Fruit fly (Drosophila melanogaster) whole organism, embryonic: ENCODE measurements around the gene TwdlC.

Source experiments
- Antp ChIP-seq: fragments of 200-800 bp; sonication (Bioruptor generic); optimal IDR thresholded peaks from 3 replicates; lab custom pipeline; 2016; ENCODE audit warnings: missing biosample characterization, missing genetic modification characterization
- Awh ChIP-seq: fragments of 200-800 bp; sonication (Bioruptor generic); IDR thresholded peaks from 2 replicates; pipeline ENCODE4, ENCODE4 v1.3.6; 2022; ENCODE audit warnings: missing biosample characterization, missing genetic modification characterization
- B-H1 ChIP-seq: fragments of 200-800 bp; sonication (Bioruptor generic); IDR thresholded peaks from 3 replicates; pipeline ENCODE4 v1.3.6; 2022; ENCODE audit warnings: missing biosample characterization, missing genetic modification characterization
- CG10654 ChIP-seq: fragments of 200-800 bp; sonication (Bioruptor generic); optimal IDR thresholded peaks from 2 replicates; lab custom pipeline; 2016; ENCODE audit warnings: missing biosample characterization, missing genetic modification characterization
- CG12769 ChIP-seq: fragments of 200-800 bp; sonication (Bioruptor generic); optimal IDR thresholded peaks from 2 replicates; lab custom pipeline; 2019; ENCODE audit warnings: missing biosample characterization, mild to moderate bottlenecking, missing genetic modification characterization, moderate library complexity
- CG14860 ChIP-seq: fragments of 200-800 bp; sonication (Bioruptor generic); IDR thresholded peaks from 3 replicates; pipeline ENCODE4 v1.3.6; 2022; ENCODE audit warnings: missing biosample characterization, missing genetic modification characterization; ENCODE audit not compliant: partially characterized antibody
- CG1529 ChIP-seq: fragments of 200-800 bp; sonication (Bioruptor generic); optimal IDR thresholded peaks from 3 replicates; lab custom pipeline; 2018; ENCODE audit warnings: missing biosample characterization, missing genetic modification characterization
- CG15696 ChIP-seq: fragments of 200-800 bp; sonication (Bioruptor generic); optimal IDR thresholded peaks from 2 replicates; lab custom pipeline; 2019; ENCODE audit warnings: missing biosample characterization, mild to moderate bottlenecking, missing genetic modification characterization, moderate library complexity
- CG16779 ChIP-seq: fragments of 200-800 bp; sonication (Bioruptor generic); IDR thresholded peaks from 2 replicates; pipeline ENCODE4 v1.3.6; 2022; ENCODE audit warnings: missing biosample characterization, missing genetic modification characterization
- CG30020 ChIP-seq: fragments of 200-800 bp; optimal IDR thresholded peaks from 2 replicates; lab custom pipeline; 2019; ENCODE audit warnings: missing biosample characterization, mild to moderate bottlenecking, missing genetic modification characterization, moderate library complexity
- CG31365 ChIP-seq: fragments of 200-800 bp; sonication (Bioruptor generic); optimal IDR thresholded peaks from 2 replicates; lab custom pipeline; 2018; ENCODE audit warnings: missing biosample characterization, mild to moderate bottlenecking, missing genetic modification characterization
- CG3163 ChIP-seq: fragments of 200-800 bp; sonication (Bioruptor generic); optimal IDR thresholded peaks from 3 replicates; lab custom pipeline; 2016; ENCODE audit warnings: missing biosample characterization, missing genetic modification characterization
- CG34224 ChIP-seq: fragments of 200-800 bp; sonication (Bioruptor generic); IDR thresholded peaks from 3 replicates; pipeline ENCODE4 v1.3.6; 2022; ENCODE audit warnings: missing biosample characterization, missing genetic modification characterization; ENCODE audit not compliant: partially characterized antibody
- CG42726 ChIP-seq: fragments of 200-800 bp; sonication (Bioruptor generic); IDR thresholded peaks from 2 replicates; pipeline ENCODE4 v1.3.6; 2022; ENCODE audit warnings: missing biosample characterization, missing genetic modification characterization; ENCODE audit not compliant: partially characterized antibody
- CG4328 ChIP-seq: fragments of 200-800 bp; sonication (Bioruptor generic); optimal IDR thresholded peaks from 3 replicates; lab custom pipeline; 2017; ENCODE audit warnings: missing biosample characterization, missing genetic modification reagents, missing genetic modification characterization
- CG4707 ChIP-seq: fragments of 200-800 bp; sonication (Bioruptor generic); optimal IDR thresholded peaks from 2 replicates; lab custom pipeline; 2018; ENCODE audit warnings: missing biosample characterization, mild to moderate bottlenecking, missing genetic modification characterization, moderate library complexity
- CG4820 ChIP-seq: fragments of 200-800 bp; sonication (Bioruptor generic); optimal IDR thresholded peaks from 3 replicates; lab custom pipeline; 2016; ENCODE audit warnings: missing biosample characterization, missing genetic modification characterization
- CG6791 ChIP-seq: fragments of 200-800 bp; sonication (Bioruptor generic); IDR thresholded peaks from 3 replicates; pipeline ENCODE4 v1.3.6; 2022; ENCODE audit warnings: missing biosample characterization, missing genetic modification characterization; ENCODE audit not compliant: partially characterized antibody
- CG7271 ChIP-seq: fragments of 200-800 bp; sonication (Bioruptor generic); optimal IDR thresholded peaks from 2 replicates; lab custom pipeline; 2018; ENCODE audit warnings: missing biosample characterization, mild to moderate bottlenecking, missing genetic modification characterization, moderate library complexity
- CG7745 ChIP-seq: fragments of 200-800 bp; sonication (Bioruptor generic); optimal IDR thresholded peaks from 2 replicates; lab custom pipeline; 2018; ENCODE audit warnings: missing biosample characterization, mild to moderate bottlenecking, missing genetic modification characterization, moderate library complexity
- CG7928 ChIP-seq: fragments of 200-800 bp; sonication (Bioruptor generic); optimal IDR thresholded peaks from 2 replicates; lab custom pipeline; 2017; ENCODE audit warnings: missing biosample characterization, mild to moderate bottlenecking, missing genetic modification characterization
- CG7963 ChIP-seq: fragments of 200-800 bp; sonication (Bioruptor generic); IDR thresholded peaks from 3 replicates; pipeline ENCODE4 v1.3.6; 2022; ENCODE audit warnings: missing biosample characterization, missing genetic modification characterization; ENCODE audit not compliant: partially characterized antibody
- CG8388 ChIP-seq: fragments of 200-800 bp; sonication (Bioruptor generic); optimal IDR thresholded peaks from 2 replicates; lab custom pipeline; 2019; ENCODE audit warnings: missing biosample characterization, mild to moderate bottlenecking, missing genetic modification characterization, moderate library complexity
- Chrac-16 ChIP-seq: fragments of 200-800 bp; sonication (Bioruptor generic); optimal IDR thresholded peaks from 3 replicates; lab custom pipeline; 2016; ENCODE audit warnings: missing biosample characterization, missing genetic modification characterization
- CkIIα-i1 ChIP-seq: fragments of 200-800 bp; sonication (Bioruptor generic); IDR thresholded peaks from 2 replicates; pipeline ENCODE4 v1.3.6; 2022; ENCODE audit warnings: missing biosample characterization, missing genetic modification characterization
- CrebB ChIP-seq: fragments of 200-800 bp; sonication (Bioruptor generic); optimal IDR thresholded peaks from 3 replicates; lab custom pipeline; 2018; ENCODE audit warnings: missing biosample characterization, mild to moderate bottlenecking, missing genetic modification characterization
- Dip2 ChIP-seq: fragments of 200-800 bp; sonication (Bioruptor generic); IDR thresholded peaks from 2 replicates; pipeline ENCODE4 v1.3.6; 2022; ENCODE audit warnings: missing biosample characterization, missing genetic modification characterization
- Dref ChIP-seq: fragments of 200-800 bp; sonication (Bioruptor generic); IDR thresholded peaks from 2 replicates; pipeline ENCODE4 v1.3.6; 2022; ENCODE audit warnings: missing biosample characterization, missing genetic modification characterization
- Gug ChIP-seq: fragments of 200-800 bp; sonication (Bioruptor generic); IDR thresholded peaks from 4 replicates; pipeline ENCODE4 v1.3.6; 2022; ENCODE audit warnings: missing biosample characterization, missing genetic modification characterization
- Hand ChIP-seq: fragments of 200-800 bp; sonication (Bioruptor generic); optimal IDR thresholded peaks from 2 replicates; lab custom pipeline; 2017; ENCODE audit warnings: mild to moderate bottlenecking, missing biosample characterization, missing genetic modification reagents, missing genetic modification characterization
- Hey ChIP-seq: fragments of 200-800 bp; sonication (Bioruptor generic); optimal IDR thresholded peaks from 3 replicates; lab custom pipeline; 2018; ENCODE audit warnings: missing biosample characterization, mild to moderate bottlenecking, missing genetic modification characterization
- Hsf ChIP-seq: fragments of 200-800 bp; sonication (Bioruptor generic); optimal IDR thresholded peaks from 3 replicates; lab custom pipeline; 2016; ENCODE audit warnings: missing biosample characterization, missing genetic modification characterization
- Optix ChIP-seq: fragments of 200-800 bp; sonication (Bioruptor generic); IDR thresholded peaks from 3 replicates; pipeline ENCODE4 v1.3.6; 2022; ENCODE audit warnings: missing biosample characterization, missing genetic modification characterization
- PHDP ChIP-seq: fragments of 200-800 bp; sonication (Bioruptor generic); optimal IDR thresholded peaks from 3 replicates; lab custom pipeline; 2018; ENCODE audit warnings: missing biosample characterization, mild to moderate bottlenecking, missing genetic modification characterization, moderate library complexity
- Pdp1 ChIP-seq, 2 experiments: fragments of 200-800 bp; sonication (Bioruptor generic); optimal IDR thresholded peaks; 3 replicates each; lab custom pipeline; 2016; ENCODE audit warnings: missing biosample characterization in 2 of 2, missing genetic modification characterization in 2 of 2, mild to moderate bottlenecking in 1 of 2, moderate library complexity in 1 of 2
- Ssrp ChIP-seq: fragments of 200-800 bp; sonication (Bioruptor generic); optimal IDR thresholded peaks from 2 replicates; lab custom pipeline; 2018; ENCODE audit warnings: missing biosample characterization, mild to moderate bottlenecking, missing genetic modification characterization, moderate library complexity
- chif ChIP-seq, 2 experiments: fragments of 200-800 bp; sonication (Bioruptor generic); optimal IDR thresholded peaks; 3 replicates each; lab custom pipeline; 2016; ENCODE audit warnings: missing biosample characterization in 2 of 2, missing genetic modification characterization in 2 of 2
- croc ChIP-seq: fragments of 200-800 bp; sonication (Bioruptor generic); conservative IDR thresholded peaks from 3 replicates; pipeline ENCODE4 v1.3.6; 2022; ENCODE audit warnings: missing biosample characterization, missing genetic modification characterization
- ftz-f1 ChIP-seq: fragments of 200-800 bp; sonication (Bioruptor generic); optimal IDR thresholded peaks from 2 replicates; lab custom pipeline; 2016; ENCODE audit warnings: missing biosample characterization, missing genetic modification characterization
- gt ChIP-seq: fragments of 200-800 bp; sonication (Bioruptor generic); IDR thresholded peaks from 2 replicates; pipeline ENCODE4 v1.3.6; 2022; ENCODE audit warnings: missing biosample characterization, missing genetic modification characterization
- lilli ChIP-seq: fragments of 200-800 bp; sonication (Bioruptor generic); optimal IDR thresholded peaks from 3 replicates; lab custom pipeline; 2016; ENCODE audit warnings: missing biosample characterization, missing genetic modification characterization
- luna ChIP-seq: fragments of 200-800 bp; sonication (Bioruptor generic); optimal IDR thresholded peaks from 2 replicates; lab custom pipeline; 2016; ENCODE audit warnings: missing biosample characterization, missing genetic modification characterization
- pnt ChIP-seq: fragments of 200-800 bp; sonication (Bioruptor generic); optimal IDR thresholded peaks from 3 replicates; lab custom pipeline; 2016; ENCODE audit warnings: missing biosample characterization, missing genetic modification characterization
- repo ChIP-seq: fragments of 200-800 bp; sonication (Bioruptor generic); optimal IDR thresholded peaks from 2 replicates; lab custom pipeline; 2016; ENCODE audit warnings: missing biosample characterization, missing genetic modification characterization
- rib ChIP-seq: fragments of 200-800 bp; sonication (Bioruptor generic); IDR thresholded peaks from 2 replicates; pipeline ENCODE4 v1.3.6; 2022; ENCODE audit warnings: missing biosample characterization, missing genetic modification characterization
- sna ChIP-seq: fragments of 200-800 bp; sonication (Bioruptor generic); IDR thresholded peaks from 2 replicates; pipeline ENCODE4 v1.3.6; 2022; ENCODE audit warnings: missing biosample characterization, missing genetic modification characterization; ENCODE audit not compliant: partially characterized antibody
- sob ChIP-seq: fragments of 200-800 bp; sonication (Bioruptor generic); IDR thresholded peaks from 2 replicates; pipeline ENCODE4 v1.3.6; 2022; ENCODE audit warnings: missing biosample characterization, missing genetic modification characterization
- tin ChIP-seq: fragments of 200-800 bp; sonication (Bioruptor generic); optimal IDR thresholded peaks from 3 replicates; lab custom pipeline; 2016; ENCODE audit warnings: missing biosample characterization, missing genetic modification characterization
- tio ChIP-seq: fragments of 200-800 bp; sonication (Bioruptor generic); optimal IDR thresholded peaks from 2 replicates; lab custom pipeline; 2017; ENCODE audit warnings: missing biosample characterization, missing genetic modification characterization, inconsistent platforms
- zf30C ChIP-seq: fragments of 200-800 bp; sonication (Bioruptor generic); optimal IDR thresholded peaks from 3 replicates; lab custom pipeline; 2018; ENCODE audit warnings: missing biosample characterization, mild to moderate bottlenecking, missing genetic modification characterization

Gene TwdlC

DNA sequence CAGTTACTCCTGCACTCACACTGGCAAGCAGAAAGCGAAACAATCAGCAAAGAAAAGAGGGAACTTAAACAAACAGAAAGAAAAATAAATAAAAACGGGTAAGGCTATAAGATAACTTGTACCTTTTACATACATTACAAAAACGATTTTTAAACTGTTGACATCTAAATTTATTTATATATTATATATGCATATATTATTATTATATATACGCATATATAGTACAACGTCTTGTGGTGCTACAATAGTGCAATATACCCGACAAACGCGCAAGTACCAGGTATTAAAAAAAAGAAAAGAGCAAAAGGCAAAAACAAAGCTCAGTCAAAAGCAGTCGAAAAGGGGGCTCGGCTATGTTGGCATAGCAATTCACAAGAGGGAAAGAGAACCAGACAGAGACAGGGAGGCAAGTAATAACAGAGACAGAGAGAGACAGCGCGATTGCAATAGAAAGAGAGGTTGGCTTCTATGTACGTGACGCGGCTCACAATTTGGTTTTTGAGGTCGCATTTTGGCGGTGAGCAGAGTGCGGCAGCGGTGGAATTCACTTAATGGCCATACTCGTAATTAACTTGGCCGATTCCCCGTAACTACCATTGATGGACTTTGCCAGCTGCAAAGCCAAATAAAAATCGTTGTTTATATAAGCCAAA is 40.5 kb upstream of the TwdlC start (continued):
- TF ChIP-seq CG10654 (GFP tag; lab: Kevin White, UChicago) (peak; percentile 43), chif (GFP tag; optimal IDR thresholded peaks at IDR 0.05; lab: Kevin White, UChicago) (no peak), CG34224 (GFP tag; lab: Robert Waterston, UW) (no peak), CG16779 (GFP tag; lab: Robert Waterston, UW) (no peak), CrebB (no peak), CG8388 (GFP tag; lab: Kevin White, UChicago) (peak; percentile 72), zf30C (GFP tag; lab: Kevin White, UChicago) (no peak), croc (GFP tag; lab: Robert Waterston, UW) (peak; percentile 74), Antp (GFP tag; lab: Kevin White, UChicago) (no peak), rib (GFP tag; lab: Robert Waterston, UW) (no peak), CG15696 (tag; lab: Kevin White, UChicago) (no peak), CkIIα-i1 (GFP tag; lab: Robert Waterston, UW) (no peak), CG7271 (peak; percentile 30), CG14860 (GFP tag; lab: Robert Waterston, UW) (no peak), CG7928 (peak; percentile 8), CG4328 (GFP tag; lab: Kevin White, UChicago) (no peak), luna (GFP tag; lab: Kevin White, UChicago) (no peak), tin (GFP tag; lab: Kevin White, UChicago) (peak; percentile 60), CG6791 (GFP tag; lab: Robert Waterston, UW) (no peak), CG42726 (no peak), CG4707 (GFP tag; lab: Kevin White, UChicago) (peak; percentile 43), Hey (tag; lab: Kevin White, UChicago) (no peak), CG30020 (tag; lab: Kevin White, UChicago) (no peak), CG7745 (no peak), Optix (0 out of 3 replicates have a peak, but pooled peaks have one; percentile 36), Gug (GFP tag; lab: Robert Waterston, UW) (peak; percentile 77), gt (GFP tag; lab: Robert Waterston, UW) (peak; percentile 52; the same call in 1 of the 2 replicates), CG12769 (no peak), CG7963 (GFP tag; lab: Robert Waterston, UW) (no peak), Dref (GFP tag; lab: Robert Waterston, UW) (no peak), Hsf (GFP tag; lab: Kevin White, UChicago) (no peak), Hand (no peak), CG4820 (peak; percentile 38), tio (GFP tag; lab: Kevin White, UChicago) (peak; percentile 66), CG31365 (tag; lab: Kevin White, UChicago) (no peak), repo (no peak), Awh (peak; percentile 84), CG1529 (GFP tag; lab: Kevin White, UChicago) (peak; percentile 49), Chrac-16 (GFP tag; lab: Kevin White, UChicago) (peak; percentile 54), Dip2 (no peak), lilli (GFP tag; lab: Kevin White, UChicago) (no peak), PHDP (peak; percentile 83), ftz-f1 (peak; percentile 31), pnt (no peak), CG3163 (GFP tag; lab: Kevin White, UChicago) (no peak), sna (no peak), Pdp1 (GFP tag; optimal IDR thresholded peaks at IDR 0.05; lab: Kevin White, UChicago) (peak in 1 of 2 experiments; percentile 71), sob (GFP tag; lab: Robert Waterston, UW) (peak; percentile 74), Ssrp (peak; percentile 80), B-H1 (peak; percentile 85)
